Worm (Caenorhabditis elegans): Measurements from ENCODE around the gene eif-2Balpha.

DNA sequence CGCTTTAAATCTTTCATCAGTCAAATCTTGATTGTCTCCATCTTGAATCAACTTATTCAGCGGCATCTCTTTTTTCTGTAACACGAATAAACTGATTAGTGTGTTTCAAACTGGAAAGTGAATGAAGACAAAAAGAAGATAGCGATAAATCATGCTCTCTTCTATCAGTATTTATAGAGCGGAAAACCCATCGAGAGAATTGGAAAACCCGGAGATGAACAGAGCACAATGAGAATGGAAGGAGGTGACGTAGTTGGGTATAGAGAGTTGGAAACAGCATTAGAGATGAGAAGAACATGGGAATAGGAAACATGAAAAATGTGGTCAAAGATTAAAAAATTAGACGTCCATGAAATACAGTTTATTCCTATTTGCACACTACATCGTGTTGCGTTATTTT is 49.2 kb downstream of the eif-2Balpha start, which contains the start of gene acox-1.5:
- TF ChIP-seq fkh-3 (tag; optimal IDR thresholded peaks at IDR 0.05) (no peak), ZK185.1 (tag; optimal IDR thresholded peaks at IDR 0.05; ENCODE audit: poor library complexity, severe bottlenecking) (no peak), ztf-22 (GFP tag; optimal IDR thresholded peaks at IDR 0.05) (no peak), bed-2 (GFP tag; IDR thresholded peaks at IDR 0.05) (no peak)

All from whole organism, young adult.